Worm (Caenorhabditis elegans) whole organism, young adult: ENCODE results near the gene W07G4.7.

ENCODE experiments used
- ama-1 ChIP-seq, 3 experiments: fragments of 150-350 bp in 1 of 3; sonication (generic microtip) in 2 of 3; optimal IDR thresholded peaks; 2 replicates each; lab custom pipeline; 2014 to 2018; ENCODE audit warnings: missing biosample characterization in 2 of 3, missing genetic modification characterization in 2 of 3, missing genetic modification reagents in 2 of 3
- lin-26 ChIP-seq: fragments of 200-800 bp; sonication (Bioruptor generic); IDR thresholded peaks from 2 replicates; pipeline ENCODE4 v1.3.6; 2022; ENCODE audit warnings: missing genetic modification reagents, missing genetic modification characterization, missing compliant biosample characterization
- madf-8 ChIP-seq: fragments of 200-800 bp; sonication (Bioruptor generic); conservative IDR thresholded peaks from 2 replicates; pipeline ENCODE4 v1.3.6; 2022; ENCODE audit warnings: missing genetic modification reagents, missing genetic modification characterization, missing compliant biosample characterization
- rpc-1 ChIP-seq, 2 experiments: fragments of 150-350 bp in 1 of 2; sonication (generic microtip) in 1 of 2; optimal IDR thresholded peaks; 2 replicates each; lab custom pipeline; 2014 to 2018; ENCODE audit warnings: missing biosample characterization in 1 of 2, missing genetic modification characterization in 1 of 2, missing genetic modification reagents in 1 of 2, missing genotype in 1 of 2
- sea-2 ChIP-seq: fragments of 200-800 bp; sonication (Bioruptor generic); IDR thresholded peaks from 2 replicates; pipeline ENCODE4 v1.3.6; 2022; ENCODE audit warnings: missing genetic modification characterization, missing compliant biosample characterization
- snpc-4 ChIP-seq, 5 experiments: fragments of 150-350 bp in 1 of 5; sonication (generic microtip) in 4 of 5; optimal IDR thresholded peaks; 2 replicates each; lab custom pipeline; 2014 to 2018; ENCODE audit warnings: missing genetic modification characterization in 5 of 5, missing biosample characterization in 3 of 5, antibody characterized with exemption in 2 of 5, mild to moderate bottlenecking in 2 of 5, missing compliant biosample characterization in 2 of 5, missing genotype in 2 of 5, moderate library complexity in 2 of 5, missing genetic modification reagents in 1 of 5

DNA sequence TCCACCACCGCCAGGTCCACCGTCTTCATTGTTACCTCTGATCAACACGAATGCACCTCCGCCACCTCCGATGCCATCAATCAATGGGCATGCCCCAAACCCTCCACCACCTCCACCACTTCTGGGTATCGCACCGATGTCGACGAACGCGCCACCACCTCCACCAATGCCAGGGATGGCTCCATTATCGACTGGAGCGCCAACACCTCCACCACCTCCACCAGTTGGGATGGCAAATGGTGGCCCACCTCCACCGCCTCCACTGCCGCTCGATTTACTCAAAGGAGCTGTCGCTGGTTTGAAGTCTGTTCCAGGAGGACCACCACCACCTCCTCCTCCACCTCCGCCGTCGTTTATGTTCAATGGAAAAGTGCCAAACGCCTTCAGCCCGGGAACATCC, 30.1 kb downstream of the W07G4.7 start:
- no peak for TF ChIP-seq snpc-4 (GFP tag; optimal IDR thresholded peaks at IDR 0.05; lab: Kevin White, UChicago)
- no peak for TF ChIP-seq snpc-4 (tag; optimal IDR thresholded peaks at IDR 0.05; lab: Kevin White, UChicago)
- no peak for TF ChIP-seq madf-8
- no peak for TF ChIP-seq ama-1 (optimal IDR thresholded peaks at IDR 0.05; lab: Kevin White, UChicago)
- no peak for TF ChIP-seq ama-1 (GFP tag; optimal IDR thresholded peaks at IDR 0.05; lab: Kevin White, UChicago)
- TF ChIP-seq rpc-1 (optimal IDR thresholded peaks at IDR 0.05; lab: Kevin White, UChicago) = no peak
- no peak for TF ChIP-seq rpc-1 (tag; optimal IDR thresholded peaks at IDR 0.05; lab: Kevin White, UChicago)
- TF ChIP-seq lin-26 (GFP tag; lab: Robert Waterston, UW) = 0 out of 2 replicates have a peak, but pooled peaks have one; percentile 34
- no peak for TF ChIP-seq sea-2 (GFP tag; lab: Robert Waterston, UW)
